Fruit fly (Drosophila melanogaster) whole organism, pupa: ENCODE results near the gene disco-r.

Source experiments
- CG10348 ChIP-seq: fragments of 200-800 bp; sonication (Bioruptor generic); IDR thresholded peaks from 2 replicates; pipeline ENCODE4 v1.3.6; 2022; ENCODE audit warnings: missing biosample characterization, missing genetic modification characterization
- CG12605 ChIP-seq: fragments of 200-800 bp; sonication (Bioruptor generic); IDR thresholded peaks from 2 replicates; pipeline ENCODE4 v1.3.6; 2022; ENCODE audit warnings: missing biosample characterization, missing genetic modification characterization
- CG13204 ChIP-seq: fragments of 200-800 bp; sonication (Bioruptor generic); optimal IDR thresholded peaks from 2 replicates; lab custom pipeline; 2018; ENCODE audit warnings: missing biosample characterization, mild to moderate bottlenecking, missing genetic modification characterization, moderate library complexity
- CG14655 ChIP-seq: fragments of 200-800 bp; sonication (Bioruptor generic); optimal IDR thresholded peaks from 3 replicates; lab custom pipeline; 2017; ENCODE audit warnings: mild to moderate bottlenecking, missing biosample characterization, missing genetic modification reagents, missing genetic modification characterization
- CG15710 ChIP-seq: fragments of 200-800 bp; sonication (Bioruptor generic); optimal IDR thresholded peaks from 2 replicates; lab custom pipeline; 2018; ENCODE audit warnings: missing biosample characterization, mild to moderate bottlenecking, missing genetic modification characterization, moderate library complexity
- CG17806 ChIP-seq: fragments of 200-800 bp; sonication (Bioruptor generic); optimal IDR thresholded peaks from 2 replicates; lab custom pipeline; 2018; ENCODE audit warnings: missing biosample characterization, mild to moderate bottlenecking, missing genetic modification characterization, moderate library complexity
- CG32121 ChIP-seq: fragments of 200-800 bp; sonication (Bioruptor generic); IDR thresholded peaks from 2 replicates; pipeline ENCODE4 v1.3.6; 2022; ENCODE audit warnings: missing biosample characterization, missing genetic modification characterization
- CG34367 ChIP-seq: fragments of 200-800 bp; sonication (Bioruptor generic); optimal IDR thresholded peaks from 2 replicates; lab custom pipeline; 2018; ENCODE audit warnings: missing biosample characterization, mild to moderate bottlenecking, missing genetic modification characterization
- CG4496 ChIP-seq: fragments of 200-800 bp; sonication (Bioruptor generic); IDR thresholded peaks from 3 replicates; pipeline ENCODE4 v1.3.6; 2022; ENCODE audit warnings: missing biosample characterization, missing genetic modification characterization
- CG8159 ChIP-seq: fragments of 200-800 bp; sonication (Bioruptor generic); optimal IDR thresholded peaks from 3 replicates; lab custom pipeline; 2018; ENCODE audit warnings: missing biosample characterization, mild to moderate bottlenecking, missing genetic modification characterization, moderate library complexity
- CG8301 ChIP-seq: fragments of 200-800 bp; sonication (Bioruptor generic); optimal IDR thresholded peaks from 2 replicates; lab custom pipeline; 2018; ENCODE audit warnings: missing biosample characterization, mild to moderate bottlenecking, missing genetic modification characterization
- CG9948 ChIP-seq: fragments of 200-800 bp; sonication (Bioruptor generic); optimal IDR thresholded peaks from 2 replicates; lab custom pipeline; 2018; ENCODE audit warnings: missing biosample characterization, mild to moderate bottlenecking, missing genetic modification characterization, moderate library complexity
- D1 ChIP-seq: fragments of 200-800 bp; sonication (Bioruptor generic); optimal IDR thresholded peaks from 2 replicates; lab custom pipeline; 2018; ENCODE audit warnings: missing biosample characterization, mild to moderate bottlenecking, missing genetic modification characterization, moderate library complexity
- EcR ChIP-seq: fragments of 200-800 bp; sonication (Bioruptor generic); optimal IDR thresholded peaks from 3 replicates; lab custom pipeline; 2019; ENCODE audit warnings: missing biosample characterization, missing genetic modification characterization, mild to moderate bottlenecking, moderate library complexity, missing genetic modification reagents
- Ets98B ChIP-seq: fragments of 200-800 bp; sonication (Bioruptor generic); IDR thresholded peaks from 2 replicates; pipeline ENCODE4 v1.3.6; 2022; ENCODE audit warnings: missing biosample characterization, missing genetic modification characterization
- Pif1A ChIP-seq: fragments of 200-800 bp; sonication (Bioruptor generic); optimal IDR thresholded peaks from 3 replicates; lab custom pipeline; 2016; ENCODE audit warnings: missing biosample characterization, missing genetic modification characterization
- Pif1B ChIP-seq: fragments of 200-800 bp; sonication (Bioruptor generic); optimal IDR thresholded peaks from 3 replicates; lab custom pipeline; 2016; ENCODE audit warnings: missing biosample characterization, missing genetic modification characterization
- Snoo ChIP-seq: fragments of 200-800 bp; sonication (Bioruptor generic); optimal IDR thresholded peaks from 3 replicates; lab custom pipeline; 2017; ENCODE audit warnings: missing biosample characterization, mild to moderate bottlenecking, missing genetic modification characterization, inconsistent platforms
- fd96Ca ChIP-seq: fragments of 200-800 bp; sonication (Bioruptor generic); IDR thresholded peaks from 3 replicates; pipeline ENCODE4 v1.3.6; 2022; ENCODE audit warnings: missing biosample characterization, missing genetic modification characterization
- gl ChIP-seq: fragments of 200-800 bp; sonication (Bioruptor generic); optimal IDR thresholded peaks from 2 replicates; lab custom pipeline; 2018; ENCODE audit warnings: missing biosample characterization, mild to moderate bottlenecking, missing genetic modification characterization
- rn ChIP-seq: fragments of 200-800 bp; sonication (Bioruptor generic); IDR thresholded peaks from 2 replicates; pipeline ENCODE4 v1.3.6; 2022; ENCODE audit warnings: missing biosample characterization, missing genetic modification characterization

The disco-r gene

dm6 chrX:16104056-16104737, 44.6 kb downstream of the disco-r start:
- peak; percentile 23 for TF ChIP-seq EcR
- TF ChIP-seq CG8301: no peak
- TF ChIP-seq Snoo (tag; lab: Kevin White, UChicago): no peak
- no peak for TF ChIP-seq CG9948
- TF ChIP-seq, all 21 proteins: peak for 1

dm6 chrX:16103482-16103881, 45.3 kb downstream of the disco-r start:
- TF ChIP-seq EcR (no peak), Pif1A (GFP tag; lab: Kevin White, UChicago) (peak; percentile 54), CG12605 (GFP tag; lab: Robert Waterston, UW) (0 out of 2 replicates have a peak, but pooled peaks have one; percentile 24), CG8301 (no peak), Pif1B (GFP tag; lab: Kevin White, UChicago) (peak; percentile 19), CG15710 (tag; lab: Kevin White, UChicago) (no peak), CG14655 (GFP tag; lab: Kevin White, UChicago) (no peak), CG34367 (tag; lab: Kevin White, UChicago) (no peak), CG13204 (no peak), gl (tag; lab: Kevin White, UChicago) (no peak), D1 (tag; lab: Kevin White, UChicago) (no peak), CG4496 (GFP tag; lab: Robert Waterston, UW) (no peak; the same call in 2 of the 3 replicates), CG10348 (GFP tag; lab: Robert Waterston, UW) (no peak), Snoo (tag; lab: Kevin White, UChicago) (peak; percentile 50), CG32121 (no peak), fd96Ca (GFP tag; lab: Robert Waterston, UW) (0 out of 3 replicates have a peak, but pooled peaks have one; percentile 15), CG9948 (no peak), CG17806 (tag; lab: Kevin White, UChicago) (no peak), Ets98B (GFP tag; lab: Robert Waterston, UW) (0 out of 2 replicates have a peak, but pooled peaks have one; percentile 17), CG8159 (no peak), rn (GFP tag; lab: Robert Waterston, UW) (0 out of 2 replicates have a peak, but pooled peaks have one; percentile 5)

- TF ChIP-seq D1 (tag; lab: Kevin White, UChicago): no peak
- TF ChIP-seq CG4496 (GFP tag; lab: Robert Waterston, UW): peak; percentile 12; the same call in 1 of the 3 replicates
- peak; percentile 52 for TF ChIP-seq Pif1B (GFP tag; lab: Kevin White, UChicago)
- peak; percentile 8 for TF ChIP-seq CG8159
- TF ChIP-seq CG8301: no peak
- TF ChIP-seq EcR: no peak
- no peak for TF ChIP-seq CG9948
- peak; percentile 30 for TF ChIP-seq Pif1A (GFP tag; lab: Kevin White, UChicago)
- no peak for TF ChIP-seq fd96Ca (GFP tag; lab: Robert Waterston, UW)
- TF ChIP-seq Snoo (tag; lab: Kevin White, UChicago): peak; percentile 68
- no peak for TF ChIP-seq CG13204
- no peak for TF ChIP-seq CG14655 (GFP tag; lab: Kevin White, UChicago)
- TF ChIP-seq CG32121: no peak
- peak; percentile 14; the same call in 1 of the 2 replicates for TF ChIP-seq Ets98B (GFP tag; lab: Robert Waterston, UW)
These were observed 46.2 kb downstream of the disco-r start for dm6 chrX:16102338-16103218.

- TF ChIP-seq rn (GFP tag; lab: Robert Waterston, UW): no peak
- TF ChIP-seq CG34367 (tag; lab: Kevin White, UChicago): no peak
- no peak for TF ChIP-seq fd96Ca (GFP tag; lab: Robert Waterston, UW)
- no peak for TF ChIP-seq CG9948
- TF ChIP-seq Pif1B (GFP tag; lab: Kevin White, UChicago): no peak
- no peak for TF ChIP-seq CG14655 (GFP tag; lab: Kevin White, UChicago)
- no peak for TF ChIP-seq CG13204
- no peak for TF ChIP-seq Ets98B (GFP tag; lab: Robert Waterston, UW)
- TF ChIP-seq CG15710 (tag; lab: Kevin White, UChicago): no peak
- no peak for TF ChIP-seq EcR
- no peak for TF ChIP-seq CG8159
- no peak for TF ChIP-seq CG10348 (GFP tag; lab: Robert Waterston, UW)
- TF ChIP-seq gl (tag; lab: Kevin White, UChicago): no peak
- TF ChIP-seq CG4496 (GFP tag; lab: Robert Waterston, UW): no peak
- no peak for TF ChIP-seq Snoo (tag; lab: Kevin White, UChicago)
- TF ChIP-seq CG32121: no peak
- TF ChIP-seq CG12605 (GFP tag; lab: Robert Waterston, UW): no peak
- TF ChIP-seq Pif1A (GFP tag; lab: Kevin White, UChicago): no peak
- no peak for TF ChIP-seq D1 (tag; lab: Kevin White, UChicago)
- no peak for TF ChIP-seq CG17806 (tag; lab: Kevin White, UChicago)
These were observed 47.9 kb downstream of the disco-r start for dm6 chrX:16100726-16101351.

- TF ChIP-seq CG8159: peak; percentile 9
- no peak for TF ChIP-seq gl (tag; lab: Kevin White, UChicago)
These were observed 52.3 kb downstream of the disco-r start for dm6 chrX:16096488-16096887.
